Worm (Caenorhabditis elegans) whole organism, late embryonic: ENCODE data around the gene B0244.9.
A peak's percentile ranks its signal among the peaks of the same experiment; 100 is the strongest.

Source experiments
- C08G9.2 ChIP-seq: sonication (generic microtip); optimal IDR thresholded peaks from 2 replicates; lab custom pipeline; 2016; ENCODE audit warnings: mild to moderate bottlenecking, missing genetic modification characterization, moderate library complexity, missing compliant biosample characterization
- K09A11.1 ChIP-seq: sonication (generic microtip); optimal IDR thresholded peaks from 2 replicates; lab custom pipeline; 2017; ENCODE audit warnings: antibody characterized with exemption, mild to moderate bottlenecking, missing genetic modification characterization, missing compliant biosample characterization; ENCODE audit not compliant: insufficient read depth
- Y22D7AL.16 ChIP-seq: sonication (generic microtip); optimal IDR thresholded peaks from 2 replicates; lab custom pipeline; 2016; ENCODE audit warnings: missing genetic modification characterization, missing compliant biosample characterization
- ama-1 ChIP-seq: fragments of 150-350 bp; optimal IDR thresholded peaks from 2 replicates; lab custom pipeline; 2014
- ceh-14 ChIP-seq: sonication (generic microtip); optimal IDR thresholded peaks from 2 replicates; lab custom pipeline; 2016; ENCODE audit warnings: missing genotype, missing genetic modification characterization, missing compliant biosample characterization
- ceh-18 ChIP-seq: sonication (generic microtip); optimal IDR thresholded peaks from 2 replicates; lab custom pipeline; 2016; ENCODE audit warnings: missing genetic modification characterization, missing compliant biosample characterization
- ceh-2 ChIP-seq: sonication (generic microtip); optimal IDR thresholded peaks from 2 replicates; lab custom pipeline; 2016; ENCODE audit warnings: missing genotype, missing genetic modification characterization, missing compliant biosample characterization
- ceh-22 ChIP-seq: sonication (generic microtip); optimal IDR thresholded peaks from 2 replicates; lab custom pipeline; 2017; ENCODE audit warnings: missing biosample characterization, missing genetic modification characterization
- ceh-24 ChIP-seq: sonication (generic microtip); optimal IDR thresholded peaks from 2 replicates; lab custom pipeline; 2016; ENCODE audit warnings: mild to moderate bottlenecking, missing genetic modification characterization, missing compliant biosample characterization
- ceh-34 ChIP-seq: sonication (generic microtip); optimal IDR thresholded peaks from 2 replicates; lab custom pipeline; 2016; ENCODE audit warnings: mild to moderate bottlenecking, missing genetic modification characterization, missing compliant biosample characterization
- ceh-45 ChIP-seq: fragments of 200-800 bp; sonication (Bioruptor generic); IDR thresholded peaks from 2 replicates; pipeline ENCODE4 v1.3.6; 2022; ENCODE audit warnings: missing genetic modification reagents, missing genetic modification characterization, missing compliant biosample characterization
- ceh-48 ChIP-seq: sonication (generic microtip); optimal IDR thresholded peaks from 2 replicates; lab custom pipeline; 2016; ENCODE audit warnings: missing genetic modification characterization, inconsistent platforms, missing compliant biosample characterization
- dmd-4 ChIP-seq: sonication (generic microtip); optimal IDR thresholded peaks from 2 replicates; lab custom pipeline; 2016; ENCODE audit warnings: borderline replicate concordance, missing genetic modification characterization, missing compliant biosample characterization
- elt-2 ChIP-seq: sonication (generic microtip); optimal IDR thresholded peaks from 2 replicates; lab custom pipeline; 2016; ENCODE audit warnings: missing genetic modification reagents, missing genetic modification characterization, missing compliant biosample characterization
- elt-4 ChIP-seq: sonication (generic microtip); optimal IDR thresholded peaks from 2 replicates; lab custom pipeline; 2016; ENCODE audit warnings: missing genetic modification characterization, missing compliant biosample characterization
- ets-4 ChIP-seq: sonication (generic microtip); optimal IDR thresholded peaks from 2 replicates; lab custom pipeline; 2016; ENCODE audit warnings: missing genetic modification characterization, missing compliant biosample characterization
- fkh-10 ChIP-seq: fragments of 150-350 bp; optimal IDR thresholded peaks from 2 replicates; lab custom pipeline; 2014; ENCODE audit warnings: missing biosample characterization, missing genetic modification reagents, missing genetic modification characterization
- fkh-6 ChIP-seq: sonication (generic microtip); optimal IDR thresholded peaks from 2 replicates; lab custom pipeline; 2016; ENCODE audit warnings: missing genetic modification characterization, missing compliant biosample characterization
- gmeb-2 ChIP-seq: sonication (generic microtip); optimal IDR thresholded peaks from 2 replicates; lab custom pipeline; 2016; ENCODE audit warnings: missing genetic modification characterization, inconsistent platforms, missing compliant biosample characterization
- hlh-13 ChIP-seq: fragments of 200-800 bp; sonication (Bioruptor generic); optimal IDR thresholded peaks from 2 replicates; lab custom pipeline; 2018; ENCODE audit warnings: mild to moderate bottlenecking, missing genetic modification characterization, missing compliant biosample characterization
- hlh-15 ChIP-seq: sonication (generic microtip); optimal IDR thresholded peaks from 2 replicates; lab custom pipeline; 2016; ENCODE audit warnings: missing genetic modification characterization, missing compliant biosample characterization
- hlh-30 ChIP-seq: sonication (generic microtip); optimal IDR thresholded peaks from 2 replicates; lab custom pipeline; 2017; ENCODE audit warnings: antibody characterized with exemption, missing genetic modification characterization, missing compliant biosample characterization; ENCODE audit not compliant: insufficient read depth
- lim-6 ChIP-seq: sonication (generic microtip); optimal IDR thresholded peaks from 2 replicates; lab custom pipeline; 2016; ENCODE audit warnings: missing genetic modification characterization, missing compliant biosample characterization
- madf-2 ChIP-seq: sonication (generic microtip); optimal IDR thresholded peaks from 2 replicates; lab custom pipeline; 2017; ENCODE audit warnings: missing genetic modification characterization, missing compliant biosample characterization
- mec-3 ChIP-seq: sonication (generic microtip); optimal IDR thresholded peaks from 2 replicates; lab custom pipeline; 2016; ENCODE audit warnings: borderline replicate concordance, missing genetic modification characterization, missing compliant biosample characterization
- nfya-1 ChIP-seq: sonication (generic microtip); optimal IDR thresholded peaks from 2 replicates; lab custom pipeline; 2017; ENCODE audit warnings: missing genetic modification characterization, mild to moderate bottlenecking, missing compliant biosample characterization, antibody characterized with exemption, moderate library complexity
- pat-9 ChIP-seq: fragments of 200-800 bp; sonication (Bioruptor generic); optimal IDR thresholded peaks from 2 replicates; lab custom pipeline; 2018; ENCODE audit warnings: mild to moderate bottlenecking, missing genetic modification characterization, moderate library complexity, missing compliant biosample characterization
- pqm-1 ChIP-seq: sonication (generic microtip); optimal IDR thresholded peaks from 2 replicates; lab custom pipeline; 2016; ENCODE audit warnings: missing genetic modification characterization, missing compliant biosample characterization
- ref-2 ChIP-seq: sonication (generic microtip); optimal IDR thresholded peaks from 2 replicates; lab custom pipeline; 2016; ENCODE audit warnings: missing genetic modification characterization, missing compliant biosample characterization
- sox-4 ChIP-seq: sonication (generic microtip); optimal IDR thresholded peaks from 2 replicates; lab custom pipeline; 2017; ENCODE audit warnings: mild to moderate bottlenecking, missing genetic modification characterization, inconsistent platforms, missing compliant biosample characterization
- tbx-2 ChIP-seq: sonication (generic microtip); optimal IDR thresholded peaks from 2 replicates; lab custom pipeline; 2016; ENCODE audit warnings: missing genetic modification characterization, missing compliant biosample characterization
- tbx-7 ChIP-seq: sonication (generic microtip); optimal IDR thresholded peaks from 2 replicates; lab custom pipeline; 2016; ENCODE audit warnings: missing genotype, missing genetic modification characterization, missing compliant biosample characterization
- unc-3 ChIP-seq, 2 experiments: fragments of 200-800 bp in 1 of 2; sonication (Bioruptor generic) in 1 of 2; sonication (generic microtip) in 1 of 2; conservative IDR thresholded peaks in 1 of 2; optimal IDR thresholded peaks in 1 of 2; 2 replicates each; pipeline versions ENCODE4 v1.3.6 to Lab custom; 2016 to 2022; ENCODE audit warnings: missing compliant biosample characterization in 2 of 2, missing genetic modification characterization in 2 of 2, missing genetic modification reagents in 1 of 2
- unc-42 ChIP-seq: sonication (generic microtip); optimal IDR thresholded peaks from 2 replicates; lab custom pipeline; 2016; ENCODE audit warnings: missing genotype, missing genetic modification characterization, missing compliant biosample characterization
- unc-86 ChIP-seq: sonication (generic microtip); optimal IDR thresholded peaks from 2 replicates; lab custom pipeline; 2016; ENCODE audit warnings: missing genetic modification characterization, missing compliant biosample characterization
- zip-5 ChIP-seq: sonication (generic microtip); optimal IDR thresholded peaks from 2 replicates; lab custom pipeline; 2016; ENCODE audit warnings: missing genetic modification characterization, missing compliant biosample characterization
- ztf-16 ChIP-seq: sonication (generic microtip); optimal IDR thresholded peaks from 2 replicates; lab custom pipeline; 2017; ENCODE audit warnings: missing genetic modification characterization, missing compliant biosample characterization

B0244.9 gene

DNA sequence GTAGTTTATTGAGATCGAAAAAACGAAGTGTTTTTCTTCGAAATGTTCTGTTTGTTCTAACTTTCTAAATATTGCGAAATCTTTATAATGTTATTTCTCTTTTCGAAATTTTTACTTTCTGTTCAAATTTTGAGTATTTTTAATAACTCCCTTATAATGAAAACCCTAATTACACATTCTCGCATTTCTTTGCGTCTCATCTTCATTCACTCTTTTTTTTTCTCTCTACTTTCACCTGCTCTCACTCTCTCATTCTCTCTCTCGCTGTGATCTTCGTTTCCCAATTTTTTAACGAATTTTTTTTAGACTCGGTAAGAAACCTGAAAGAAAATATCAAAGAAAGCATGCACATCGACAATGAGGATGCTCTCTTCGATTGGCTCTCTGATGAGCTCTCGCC, 19.6 kb downstream of the B0244.9 start, which contains the start of gene rbm-26:
Gene rbm-26, plus strand, starts transcription at position 301 of the 400 bp plus-strand sequence.
- TF ChIP-seq hlh-15 (no peak), ztf-16 (tag; lab: Kevin White, UChicago) (no peak), ceh-22 (no peak), ceh-45 (GFP tag; lab: Robert Waterston, UW) (no peak), elt-2 (tag; lab: Kevin White, UChicago) (no peak), ceh-14 (tag; lab: Kevin White, UChicago) (no peak), ceh-34 (tag; lab: Kevin White, UChicago) (no peak), K09A11.1 (no peak), ceh-18 (no peak), tbx-7 (tag; lab: Kevin White, UChicago) (no peak), sox-4 (tag; lab: Kevin White, UChicago) (no peak), ref-2 (tag; lab: Kevin White, UChicago) (no peak), elt-4 (tag; lab: Kevin White, UChicago) (no peak), pat-9 (tag; lab: Kevin White, UChicago) (no peak), fkh-6 (tag; lab: Kevin White, UChicago) (no peak), hlh-30 (tag; lab: Kevin White, UChicago) (no peak)

ce11 chrIII:5710676-5711075, 20.2 kb downstream of the B0244.9 start:
- TF ChIP-seq elt-2 (tag; lab: Kevin White, UChicago) (peak; percentile 42), hlh-13 (no peak), ets-4 (tag; lab: Kevin White, UChicago) (peak; percentile 70), nfya-1 (tag; lab: Kevin White, UChicago) (peak; percentile 68)

ce11 chrIII:5710045-5710444, 20.8 kb downstream of the B0244.9 start, which contains the start of gene B0336.12:
Gene B0336.12 (minus strand): TSS chrIII:5710145.
- TF ChIP-seq unc-3 (GFP tag; conservative IDR thresholded peaks at IDR 0.05; lab: Robert Waterston, UW) (no peak), unc-3 (tag; optimal IDR thresholded peaks at IDR 0.05; lab: Kevin White, UChicago) (no peak), pqm-1 (tag; lab: Kevin White, UChicago) (no peak), gmeb-2 (tag; lab: Kevin White, UChicago) (no peak), mec-3 (tag; lab: Kevin White, UChicago) (no peak), lim-6 (tag; lab: Kevin White, UChicago) (no peak), ceh-24 (tag; lab: Kevin White, UChicago) (no peak), ceh-2 (tag; lab: Kevin White, UChicago) (no peak), hlh-30 (tag; lab: Kevin White, UChicago) (no peak), unc-86 (tag; lab: Kevin White, UChicago) (no peak), hlh-13 (no peak), dmd-4 (tag; lab: Kevin White, UChicago) (no peak), unc-42 (no peak), C08G9.2 (no peak), ceh-48 (no peak)

DNA sequence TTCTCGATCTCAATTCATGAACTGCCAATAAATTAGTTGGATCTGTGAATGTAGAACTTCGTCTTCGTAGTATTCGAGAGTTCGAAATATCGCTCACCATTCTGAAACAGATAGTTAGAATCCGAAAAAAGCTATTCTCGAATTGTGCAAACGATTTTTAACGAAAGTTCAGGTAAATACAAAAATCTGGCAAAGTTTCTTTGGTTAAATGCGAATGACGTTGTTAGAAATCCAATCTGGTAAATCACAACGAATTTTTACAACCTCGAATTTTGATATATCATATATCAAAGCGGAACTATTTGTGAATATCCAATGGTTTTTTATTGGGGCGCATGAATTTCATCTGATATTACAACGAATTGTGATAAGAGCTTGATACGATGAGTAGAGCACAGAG, 21.6 kb downstream of the B0244.9 start, which contains the start of gene hpo-28:
Gene hpo-28, minus strand, starts transcription at position 101 of the 400 bp plus-strand sequence.
- TF ChIP-seq Y22D7AL.16 (tag; lab: Kevin White, UChicago) (no peak), tbx-2 (no peak), fkh-10 (GFP tag; lab: Kevin White, UChicago) (no peak), zip-5 (tag; lab: Kevin White, UChicago) (no peak), ztf-16 (tag; lab: Kevin White, UChicago) (no peak), madf-2 (tag; lab: Kevin White, UChicago) (no peak), hlh-15 (no peak), ama-1 (lab: Kevin White, UChicago) (no peak), tbx-7 (tag; lab: Kevin White, UChicago) (no peak)
